Fruit fly (Drosophila melanogaster) whole organism, embryonic: ENCODE results near the gene CG17637.

Experiments
- CG10267 ChIP-seq: fragments of 200-800 bp; sonication (Bioruptor generic); optimal IDR thresholded peaks from 2 replicates; lab custom pipeline; 2018; ENCODE audit warnings: missing biosample characterization, mild to moderate bottlenecking, missing genetic modification characterization, moderate library complexity
- CG11398 ChIP-seq: fragments of 200-800 bp; sonication (Bioruptor generic); optimal IDR thresholded peaks from 2 replicates; lab custom pipeline; 2016; ENCODE audit warnings: missing biosample characterization, missing genetic modification characterization
- CG11695 ChIP-seq: fragments of 200-800 bp; sonication (Bioruptor generic); IDR thresholded peaks from 3 replicates; pipeline ENCODE4 v1.3.6; 2022; ENCODE audit warnings: missing biosample characterization, missing genetic modification characterization
- CG14710 ChIP-seq: fragments of 200-800 bp; sonication (Bioruptor generic); optimal IDR thresholded peaks from 3 replicates; lab custom pipeline; 2019; ENCODE audit warnings: missing biosample characterization, mild to moderate bottlenecking, missing genetic modification characterization, moderate library complexity
- CG15073 ChIP-seq: fragments of 200-800 bp; sonication (Bioruptor generic); optimal IDR thresholded peaks from 2 replicates; lab custom pipeline; 2016; ENCODE audit warnings: missing biosample characterization, missing genetic modification characterization
- CG18262 ChIP-seq: fragments of 200-800 bp; optimal IDR thresholded peaks from 3 replicates; lab custom pipeline; 2019; ENCODE audit warnings: missing biosample characterization, mild to moderate bottlenecking, missing genetic modification characterization, moderate library complexity
- CG1832 ChIP-seq: fragments of 200-800 bp; sonication (Bioruptor generic); optimal IDR thresholded peaks from 2 replicates; lab custom pipeline; 2017; ENCODE audit warnings: missing biosample characterization, mild to moderate bottlenecking, missing genetic modification characterization, inconsistent platforms
- CG2199 ChIP-seq: fragments of 200-800 bp; sonication (Bioruptor generic); IDR thresholded peaks from 3 replicates; pipeline ENCODE4 v1.3.6; 2022; ENCODE audit warnings: missing biosample characterization, missing genetic modification characterization
- CG2875 ChIP-seq: fragments of 200-800 bp; sonication (Bioruptor generic); optimal IDR thresholded peaks from 2 replicates; lab custom pipeline; 2017; ENCODE audit warnings: missing biosample characterization, mild to moderate bottlenecking, missing genetic modification characterization, missing genetic modification reagents
- CG30020 ChIP-seq: fragments of 200-800 bp; optimal IDR thresholded peaks from 2 replicates; lab custom pipeline; 2019; ENCODE audit warnings: missing biosample characterization, mild to moderate bottlenecking, missing genetic modification characterization, moderate library complexity
- CG31365 ChIP-seq: fragments of 200-800 bp; sonication (Bioruptor generic); optimal IDR thresholded peaks from 2 replicates; lab custom pipeline; 2018; ENCODE audit warnings: missing biosample characterization, mild to moderate bottlenecking, missing genetic modification characterization
- CG32772 ChIP-seq: fragments of 200-800 bp; sonication (Bioruptor generic); IDR thresholded peaks from 2 replicates; pipeline ENCODE4 v1.3.6; 2022; ENCODE audit warnings: missing biosample characterization, missing genetic modification characterization
- CG3407 ChIP-seq: fragments of 200-800 bp; sonication (Bioruptor generic); optimal IDR thresholded peaks from 2 replicates; lab custom pipeline; 2018; ENCODE audit warnings: missing biosample characterization, mild to moderate bottlenecking, missing genetic modification characterization
- CG3847 ChIP-seq: fragments of 200-800 bp; sonication (Bioruptor generic); IDR thresholded peaks from 2 replicates; pipeline ENCODE4 v1.3.6; 2022; ENCODE audit warnings: missing biosample characterization, missing genetic modification characterization
- CG6813 ChIP-seq: fragments of 200-800 bp; sonication (Bioruptor generic); optimal IDR thresholded peaks from 2 replicates; lab custom pipeline; 2017; ENCODE audit warnings: missing biosample characterization, missing genetic modification characterization, mild to moderate bottlenecking, moderate library complexity, missing genetic modification reagents
- CG8290 ChIP-seq, 3 experiments: fragments of 200-800 bp; sonication (Bioruptor generic); optimal IDR thresholded peaks; 2 replicates each; lab custom pipeline; 2016 to 2019; ENCODE audit warnings: missing biosample characterization in 3 of 3, missing genetic modification characterization in 3 of 3, mild to moderate bottlenecking in 2 of 3, moderate library complexity in 1 of 3
- CG8388 ChIP-seq: fragments of 200-800 bp; sonication (Bioruptor generic); optimal IDR thresholded peaks from 2 replicates; lab custom pipeline; 2019; ENCODE audit warnings: missing biosample characterization, mild to moderate bottlenecking, missing genetic modification characterization, moderate library complexity
- Doc3 ChIP-seq: fragments of 200-800 bp; sonication (Bioruptor generic); IDR thresholded peaks from 3 replicates; pipeline ENCODE4 v1.3.6; 2022; ENCODE audit warnings: missing biosample characterization, missing genetic modification characterization; ENCODE audit not compliant: partially characterized antibody
- Hr78 ChIP-seq, 2 experiments: fragments of 200-800 bp in 1 of 2; fragments of >200 bp in 1 of 2; sonication (Bioruptor generic) in 1 of 2; optimal IDR thresholded peaks; 2 replicates each; lab custom pipeline; 2017 to 2019; ENCODE audit warnings: missing biosample characterization in 2 of 2, missing genetic modification characterization in 2 of 2, mild to moderate bottlenecking in 1 of 2, moderate library complexity in 1 of 2
- Mrtf ChIP-seq: fragments of 200-800 bp; sonication (Bioruptor generic); IDR thresholded peaks from 3 replicates; pipeline ENCODE4 v1.3.6; 2022; ENCODE audit warnings: missing biosample characterization, missing genetic modification characterization
- NFAT ChIP-seq: fragments of 200-800 bp; sonication (Bioruptor generic); IDR thresholded peaks from 2 replicates; pipeline ENCODE4 v1.3.6; 2022; ENCODE audit warnings: missing biosample characterization, missing genetic modification characterization
- NfI ChIP-seq: fragments of 200-800 bp; sonication (Bioruptor generic); optimal IDR thresholded peaks from 3 replicates; lab custom pipeline; 2018; ENCODE audit warnings: missing biosample characterization, mild to moderate bottlenecking, missing genetic modification characterization, moderate library complexity
- Ravus ChIP-seq: fragments of 200-800 bp; sonication (Bioruptor generic); IDR thresholded peaks from 2 replicates; pipeline ENCODE4 v1.3.6; 2022; ENCODE audit warnings: missing biosample characterization, missing genetic modification characterization
- Scr ChIP-seq: fragments of 200-800 bp; sonication (Bioruptor generic); IDR thresholded peaks from 2 replicates; pipeline ENCODE4 v1.3.6; 2022; ENCODE audit warnings: missing biosample characterization, missing genetic modification characterization; ENCODE audit not compliant: partially characterized antibody
- Spps ChIP-seq: fragments of 200-800 bp; sonication (Bioruptor generic); optimal IDR thresholded peaks from 2 replicates; lab custom pipeline; 2018; ENCODE audit warnings: missing biosample characterization, mild to moderate bottlenecking, missing genetic modification characterization
- Xbp1 ChIP-seq: fragments of 200-800 bp; sonication (Bioruptor generic); optimal IDR thresholded peaks from 3 replicates; lab custom pipeline; 2016; ENCODE audit warnings: missing biosample characterization, mild to moderate bottlenecking, missing genetic modification characterization
- ac ChIP-seq: fragments of 200-800 bp; sonication (Bioruptor generic); optimal IDR thresholded peaks from 3 replicates; lab custom pipeline; 2017; ENCODE audit warnings: missing biosample characterization, mild to moderate bottlenecking, missing genetic modification characterization
- amos ChIP-seq: fragments of 200-800 bp; sonication (Bioruptor generic); IDR thresholded peaks from 2 replicates; pipeline ENCODE4 v1.3.6; 2022; ENCODE audit warnings: missing biosample characterization, missing genetic modification characterization; ENCODE audit not compliant: partially characterized antibody
- aop ChIP-seq: fragments of 200-800 bp; sonication (Bioruptor generic); IDR thresholded peaks from 2 replicates; pipeline ENCODE4 v1.3.6; 2022; ENCODE audit warnings: missing biosample characterization, missing genetic modification characterization
- ap ChIP-seq: fragments of 200-800 bp; sonication (Bioruptor generic); IDR thresholded peaks from 2 replicates; pipeline ENCODE4 v1.3.6; 2022; ENCODE audit warnings: missing biosample characterization, missing genetic modification characterization
- ash1 ChIP-seq: fragments of 200-800 bp; sonication (Bioruptor generic); optimal IDR thresholded peaks from 2 replicates; lab custom pipeline; 2018; ENCODE audit warnings: missing biosample characterization, mild to moderate bottlenecking, missing genetic modification characterization
- bigmax ChIP-seq: fragments of 200-800 bp; sonication (Bioruptor generic); optimal IDR thresholded peaks from 2 replicates; lab custom pipeline; 2018; ENCODE audit warnings: missing biosample characterization, mild to moderate bottlenecking, missing genetic modification characterization
- chinmo ChIP-seq: fragments of 200-800 bp; sonication (Bioruptor generic); IDR thresholded peaks from 4 replicates; pipeline ENCODE4 v1.3.6; 2022; ENCODE audit warnings: missing biosample characterization, missing genetic modification characterization; ENCODE audit not compliant: partially characterized antibody
- dmrt11E ChIP-seq: fragments of 200-800 bp; sonication (Bioruptor generic); optimal IDR thresholded peaks from 3 replicates; lab custom pipeline; 2018; ENCODE audit warnings: missing biosample characterization, mild to moderate bottlenecking, missing genetic modification characterization, moderate library complexity
- dpn ChIP-seq, 2 experiments: fragments of 200-800 bp; sonication (Bioruptor generic); optimal IDR thresholded peaks; 3 replicates each; lab custom pipeline; 2016; ENCODE audit warnings: missing biosample characterization in 2 of 2, missing genetic modification characterization in 2 of 2
- lola ChIP-seq, 3 experiments: fragments of >200 bp in 2 of 3; fragments of 200-800 bp in 1 of 3; sonication (Bioruptor generic) in 1 of 3; optimal IDR thresholded peaks; 2 replicates each; lab custom pipeline; 2017 to 2019; ENCODE audit warnings: missing biosample characterization in 3 of 3, missing genetic modification characterization in 3 of 3, mild to moderate bottlenecking in 1 of 3, moderate library complexity in 1 of 3
- mam ChIP-seq: fragments of 200-800 bp; sonication (Bioruptor generic); optimal IDR thresholded peaks from 3 replicates; lab custom pipeline; 2016; ENCODE audit warnings: missing biosample characterization, missing genetic modification characterization
- mirr ChIP-seq: fragments of 200-800 bp; sonication (Bioruptor generic); optimal IDR thresholded peaks from 3 replicates; lab custom pipeline; 2018; ENCODE audit warnings: missing biosample characterization, mild to moderate bottlenecking, missing genetic modification characterization
- oc ChIP-seq: fragments of 200-800 bp; sonication (Bioruptor generic); optimal IDR thresholded peaks from 2 replicates; lab custom pipeline; 2018; ENCODE audit warnings: missing biosample characterization, mild to moderate bottlenecking, missing genetic modification characterization, moderate library complexity
- pb ChIP-seq: fragments of 200-800 bp; sonication (Bioruptor generic); optimal IDR thresholded peaks from 3 replicates; lab custom pipeline; 2016; ENCODE audit warnings: missing biosample characterization, missing genetic modification characterization
- phol ChIP-seq: fragments of 200-800 bp; sonication (Bioruptor generic); optimal IDR thresholded peaks from 3 replicates; lab custom pipeline; 2018; ENCODE audit warnings: missing biosample characterization, mild to moderate bottlenecking, missing genetic modification characterization, moderate library complexity
- pros ChIP-seq: fragments of 200-800 bp; sonication (Bioruptor generic); optimal IDR thresholded peaks from 3 replicates; lab custom pipeline; 2019; ENCODE audit warnings: missing biosample characterization, mild to moderate bottlenecking, missing genetic modification characterization, moderate library complexity
- sima ChIP-seq: fragments of 200-800 bp; sonication (Bioruptor generic); optimal IDR thresholded peaks from 2 replicates; lab custom pipeline; 2016; ENCODE audit warnings: missing biosample characterization, missing genetic modification characterization
- tna ChIP-seq: fragments of 200-800 bp; sonication (Bioruptor generic); IDR thresholded peaks from 2 replicates; pipeline ENCODE4 v1.3.6; 2022; ENCODE audit warnings: missing biosample characterization, missing genetic modification characterization; ENCODE audit not compliant: partially characterized antibody
- trem ChIP-seq: fragments of 200-800 bp; optimal IDR thresholded peaks from 3 replicates; lab custom pipeline; 2019; ENCODE audit warnings: missing biosample characterization, mild to moderate bottlenecking, missing genetic modification characterization, moderate library complexity
- tx ChIP-seq: fragments of 200-800 bp; sonication (Bioruptor generic); optimal IDR thresholded peaks from 2 replicates; lab custom pipeline; 2016; ENCODE audit warnings: missing biosample characterization, missing genetic modification characterization
- unpg ChIP-seq: fragments of 200-800 bp; sonication (Bioruptor generic); optimal IDR thresholded peaks from 3 replicates; lab custom pipeline; 2018; ENCODE audit warnings: missing biosample characterization, mild to moderate bottlenecking, missing genetic modification characterization, moderate library complexity

Gene CG17637

DNA sequence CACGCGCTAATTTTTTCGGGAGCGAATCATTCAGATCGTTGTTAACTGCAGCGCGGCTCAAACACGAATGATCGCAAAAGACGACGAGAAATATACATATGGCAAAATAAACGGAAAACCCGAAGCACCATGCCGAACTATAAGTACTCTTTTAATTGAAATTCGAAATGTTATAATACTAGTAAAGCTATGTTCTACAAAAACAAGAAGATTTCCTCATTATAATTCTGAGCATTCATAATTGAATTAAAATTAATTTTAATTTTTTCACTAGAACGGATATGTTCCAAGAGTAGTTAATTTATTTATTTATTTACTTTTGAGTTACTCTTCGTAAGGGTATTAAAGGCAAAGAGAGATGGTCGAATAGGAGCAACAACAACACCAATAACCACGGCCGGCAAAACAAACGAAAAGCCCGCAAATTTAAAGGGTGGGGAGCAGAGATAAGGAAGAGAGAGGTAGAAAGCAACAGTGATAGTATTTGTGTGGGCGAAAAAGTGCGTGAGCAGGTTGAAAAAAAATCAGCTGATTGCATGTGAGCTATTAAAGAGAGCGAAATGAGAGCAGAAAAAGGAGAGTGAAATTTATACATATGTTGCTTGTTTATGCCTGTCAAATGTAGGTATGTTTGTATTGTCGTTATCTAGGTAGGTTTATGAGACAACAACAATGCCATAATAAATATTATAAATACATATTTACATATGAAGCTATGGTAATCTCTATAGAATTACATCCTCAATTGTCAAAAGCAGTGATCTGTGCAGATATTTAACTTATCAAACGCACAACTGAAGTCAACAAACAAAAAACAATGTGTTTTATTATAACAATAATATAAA lies 10.3 kb upstream of the CG17637 start (continued):
- peak; percentile 63; the same call in 1 of the 2 replicates for TF ChIP-seq CG32772 (GFP tag; lab: Robert Waterston, UW)
- peak; percentile 56 for TF ChIP-seq ap
- peak; percentile 55 for TF ChIP-seq mam (GFP tag; lab: Kevin White, UChicago)
- no peak for TF ChIP-seq ash1 (GFP tag; lab: Kevin White, UChicago)
- peak; percentile 89 for TF ChIP-seq CG11695 (GFP tag; lab: Robert Waterston, UW)
- peak; percentile 2 to 58 for TF ChIP-seq dpn (GFP tag; optimal IDR thresholded peaks at IDR 0.05; lab: Kevin White, UChicago)
- TF ChIP-seq amos (GFP tag; lab: Robert Waterston, UW) = no peak
- peak; percentile 9 for TF ChIP-seq trem
- TF ChIP-seq NfI (GFP tag; lab: Kevin White, UChicago) = peak; percentile 58
- TF ChIP-seq Doc3 (GFP tag; lab: Robert Waterston, UW) = no peak
- peak; percentile 67 for TF ChIP-seq Xbp1 (GFP tag; lab: Kevin White, UChicago)
- TF ChIP-seq chinmo (GFP tag; lab: Robert Waterston, UW) = 0 out of 4 replicates have a peak, but pooled peaks have one; percentile 30
- peak; percentile 72 for TF ChIP-seq CG3847 (GFP tag; lab: Robert Waterston, UW)
- TF ChIP-seq CG8290 (GFP tag; optimal IDR thresholded peaks at IDR 0.05; lab: Kevin White, UChicago) = no peak
- TF ChIP-seq CG8290 (tag; optimal IDR thresholded peaks at IDR 0.05; lab: Kevin White, UChicago) = peak in 1 of 2 experiments; percentile 48
- TF ChIP-seq Hr78 (GFP tag; optimal IDR thresholded peaks at IDR 0.05; lab: Kevin White, UChicago) = peak in 1 of 2 experiments; percentile 44
- peak; percentile 57 for TF ChIP-seq CG6813 (GFP tag; lab: Kevin White, UChicago)
- TF ChIP-seq NFAT = no peak; the same call in 1 of the 2 replicates
- TF ChIP-seq phol (tag; lab: Kevin White, UChicago) = peak; percentile 68
- TF ChIP-seq CG15073 (GFP tag; lab: Kevin White, UChicago) = no peak
- no peak for TF ChIP-seq tna (GFP tag; lab: Robert Waterston, UW)
- no peak for TF ChIP-seq sima
- TF ChIP-seq CG10267 (tag; lab: Kevin White, UChicago) = peak; percentile 69
- peak; percentile 64; the same call in 1 of the 3 replicates for TF ChIP-seq Mrtf (GFP tag; lab: Robert Waterston, UW)
- TF ChIP-seq Scr (GFP tag; lab: Robert Waterston, UW) = no peak
- TF ChIP-seq CG11398 (GFP tag; lab: Kevin White, UChicago) = no peak
- no peak for TF ChIP-seq CG2875 (GFP tag; lab: Kevin White, UChicago)
- TF ChIP-seq ac (GFP tag; lab: Kevin White, UChicago) = no peak
- TF ChIP-seq pros (GFP tag; lab: Kevin White, UChicago) = no peak
- TF ChIP-seq pb = no peak
- TF ChIP-seq tx (GFP tag; lab: Kevin White, UChicago) = no peak
- TF ChIP-seq CG3407 (GFP tag; lab: Kevin White, UChicago) = peak; percentile 35
- peak; percentile 17 for TF ChIP-seq Spps (tag; lab: Kevin White, UChicago)
- no peak for TF ChIP-seq mirr (GFP tag; lab: Kevin White, UChicago)
- TF ChIP-seq unpg (GFP tag; lab: Kevin White, UChicago) = peak; percentile 83
- no peak for TF ChIP-seq CG14710 (tag; lab: Kevin White, UChicago)
- peak; percentile 0 for TF ChIP-seq CG31365 (tag; lab: Kevin White, UChicago)
- no peak for TF ChIP-seq oc (tag; lab: Kevin White, UChicago)
- peak; percentile 71 for TF ChIP-seq CG8388 (GFP tag; lab: Kevin White, UChicago)
- TF ChIP-seq CG30020 (tag; lab: Kevin White, UChicago) = no peak
- no peak for TF ChIP-seq CG2199 (GFP tag; lab: Robert Waterston, UW)
- TF ChIP-seq Ravus (GFP tag; lab: Robert Waterston, UW) = no peak
- TF ChIP-seq dmrt11E (tag; lab: Kevin White, UChicago) = no peak
- TF ChIP-seq bigmax = no peak
- no peak for TF ChIP-seq CG1832
- TF ChIP-seq aop (GFP tag; lab: Robert Waterston, UW) = no peak
- TF ChIP-seq CG18262 = peak; percentile 77
- TF ChIP-seq lola (GFP tag; optimal IDR thresholded peaks at IDR 0.05; lab: Kevin White, UChicago) = peak in 1 of 3 experiments; percentile 20
